Worm (Caenorhabditis elegans): ENCODE data around the gene K02E10.7.

Gene K02E10.7

ce11 chrX:2520461-2520860, 12.1 kb upstream of the K02E10.7 start:
- TF ChIP-seq med-1 (GFP tag; optimal IDR thresholded peaks at IDR 0.05; ENCODE audit: insufficient read depth) (no peak), ztf-29 (GFP tag; IDR thresholded peaks at IDR 0.05) (no peak), tab-1 (GFP tag; IDR thresholded peaks at IDR 0.05) (no peak), ztf-23 (GFP tag; IDR thresholded peaks at IDR 0.05) (no peak), klf-2 (GFP tag; conservative IDR thresholded peaks at IDR 0.05) (no peak), T22C8.4 (GFP tag; IDR thresholded peaks at IDR 0.05) (no peak), ref-1 (GFP tag; conservative IDR thresholded peaks at IDR 0.05) (no peak), cog-1 (tag; optimal IDR thresholded peaks at IDR 0.05) (no peak), flt-1 (GFP tag; IDR thresholded peaks at IDR 0.05) (no peak)

- TF ChIP-seq ref-1 (GFP tag; conservative IDR thresholded peaks at IDR 0.05) (no peak), T22C8.4 (GFP tag; IDR thresholded peaks at IDR 0.05) (no peak), tab-1 (GFP tag; IDR thresholded peaks at IDR 0.05) (no peak), ztf-29 (GFP tag; IDR thresholded peaks at IDR 0.05) (no peak), cog-1 (tag; optimal IDR thresholded peaks at IDR 0.05) (no peak), ztf-23 (GFP tag; IDR thresholded peaks at IDR 0.05) (no peak), flt-1 (GFP tag; IDR thresholded peaks at IDR 0.05) (no peak), med-1 (GFP tag; optimal IDR thresholded peaks at IDR 0.05; ENCODE audit: insufficient read depth) (no peak), klf-2 (GFP tag; conservative IDR thresholded peaks at IDR 0.05) (no peak)
These were observed 8.8 kb upstream of the K02E10.7 start for ce11 chrX:2516949-2517696.

ce11 chrX:2515224-2515623, 6.9 kb upstream of the K02E10.7 start, which contains the start of gene syg-1:
Gene syg-1, minus strand, starts transcription at chrX:2515324.
- TF ChIP-seq T22C8.4 (GFP tag; IDR thresholded peaks at IDR 0.05) (no peak), ref-1 (GFP tag; conservative IDR thresholded peaks at IDR 0.05) (no peak), klf-2 (GFP tag; conservative IDR thresholded peaks at IDR 0.05) (no peak), ztf-29 (GFP tag; IDR thresholded peaks at IDR 0.05) (no peak), flt-1 (GFP tag; IDR thresholded peaks at IDR 0.05) (no peak), med-1 (GFP tag; optimal IDR thresholded peaks at IDR 0.05; ENCODE audit: insufficient read depth) (no peak), cog-1 (tag; optimal IDR thresholded peaks at IDR 0.05) (no peak), ztf-23 (GFP tag; IDR thresholded peaks at IDR 0.05) (no peak), tab-1 (GFP tag; IDR thresholded peaks at IDR 0.05) (no peak)

- TF ChIP-seq cog-1 (tag; optimal IDR thresholded peaks at IDR 0.05) (peak; percentile 22), med-1 (GFP tag; optimal IDR thresholded peaks at IDR 0.05; ENCODE audit: insufficient read depth) (no peak), ref-1 (GFP tag; conservative IDR thresholded peaks at IDR 0.05) (no peak), tab-1 (GFP tag; IDR thresholded peaks at IDR 0.05) (no peak), ztf-29 (GFP tag; IDR thresholded peaks at IDR 0.05) (no peak), flt-1 (GFP tag; IDR thresholded peaks at IDR 0.05) (no peak), T22C8.4 (GFP tag; IDR thresholded peaks at IDR 0.05) (no peak), ztf-23 (GFP tag; IDR thresholded peaks at IDR 0.05) (no peak)
These were observed 5.4 kb upstream of the K02E10.7 start for ce11 chrX:2513667-2514198.

ce11 chrX:2506738-2507137, 1.6 kb downstream of the K02E10.7 start:
- no peak for TF ChIP-seq med-1 (GFP tag; optimal IDR thresholded peaks at IDR 0.05; ENCODE audit: insufficient read depth)
- no peak for TF ChIP-seq cog-1 (tag; optimal IDR thresholded peaks at IDR 0.05)
- no peak for TF ChIP-seq T22C8.4 (GFP tag; IDR thresholded peaks at IDR 0.05)
- no peak for TF ChIP-seq tab-1 (GFP tag; IDR thresholded peaks at IDR 0.05)
- TF ChIP-seq ref-1 (GFP tag; conservative IDR thresholded peaks at IDR 0.05), result no peak
- no peak for TF ChIP-seq ztf-29 (GFP tag; IDR thresholded peaks at IDR 0.05)
- TF ChIP-seq klf-2 (GFP tag; conservative IDR thresholded peaks at IDR 0.05), result no peak
- no peak for TF ChIP-seq flt-1 (GFP tag; IDR thresholded peaks at IDR 0.05)
- no peak for TF ChIP-seq ztf-23 (GFP tag; IDR thresholded peaks at IDR 0.05)

- TF ChIP-seq ztf-29 (GFP tag; IDR thresholded peaks at IDR 0.05), result 0 out of 2 replicates have a peak, but pooled peaks have one; percentile 23
- no peak for TF ChIP-seq flt-1 (GFP tag; IDR thresholded peaks at IDR 0.05)
These were observed 10.5 kb downstream of the K02E10.7 start for ce11 chrX:2497816-2498215.

ce11 chrX:2495865-2496314, 12.5 kb downstream of the K02E10.7 start, which contains the start of gene rabr-1:
Gene rabr-1, plus strand, starts transcription at chrX:2496180.
- 0 out of 2 replicates have a peak, but pooled peaks have one; percentile 56 for TF ChIP-seq tab-1 (GFP tag; IDR thresholded peaks at IDR 0.05)
- no peak for TF ChIP-seq med-1 (GFP tag; optimal IDR thresholded peaks at IDR 0.05; ENCODE audit: insufficient read depth)

- no peak for TF ChIP-seq T22C8.4 (GFP tag; IDR thresholded peaks at IDR 0.05)
- no peak for TF ChIP-seq flt-1 (GFP tag; IDR thresholded peaks at IDR 0.05)
- TF ChIP-seq ztf-29 (GFP tag; IDR thresholded peaks at IDR 0.05), result no peak
- no peak for TF ChIP-seq klf-2 (GFP tag; conservative IDR thresholded peaks at IDR 0.05)
- TF ChIP-seq ztf-23 (GFP tag; IDR thresholded peaks at IDR 0.05), result no peak
- no peak for TF ChIP-seq ref-1 (GFP tag; conservative IDR thresholded peaks at IDR 0.05)
- no peak for TF ChIP-seq cog-1 (tag; optimal IDR thresholded peaks at IDR 0.05)
- TF ChIP-seq med-1 (GFP tag; optimal IDR thresholded peaks at IDR 0.05; ENCODE audit: insufficient read depth), result no peak
- no peak for TF ChIP-seq tab-1 (GFP tag; IDR thresholded peaks at IDR 0.05)
These were observed 14.1 kb downstream of the K02E10.7 start for ce11 chrX:2494296-2494695.

ce11 chrX:2493586-2494175, 14.7 kb downstream of the K02E10.7 start:
- TF ChIP-seq flt-1 (GFP tag; IDR thresholded peaks at IDR 0.05), result no peak
- no peak for TF ChIP-seq cog-1 (tag; optimal IDR thresholded peaks at IDR 0.05)
- no peak for TF ChIP-seq ztf-23 (GFP tag; IDR thresholded peaks at IDR 0.05)
- no peak for TF ChIP-seq ztf-29 (GFP tag; IDR thresholded peaks at IDR 0.05)
- no peak for TF ChIP-seq tab-1 (GFP tag; IDR thresholded peaks at IDR 0.05)
- TF ChIP-seq med-1 (GFP tag; optimal IDR thresholded peaks at IDR 0.05; ENCODE audit: insufficient read depth), result no peak
- TF ChIP-seq T22C8.4 (GFP tag; IDR thresholded peaks at IDR 0.05), result no peak
- no peak for TF ChIP-seq klf-2 (GFP tag; conservative IDR thresholded peaks at IDR 0.05)

Measured in whole organism, midembryonic.